Worm (Caenorhabditis elegans): ENCODE measurements around the gene W01A11.1.

W01A11.1 gene

DNA sequence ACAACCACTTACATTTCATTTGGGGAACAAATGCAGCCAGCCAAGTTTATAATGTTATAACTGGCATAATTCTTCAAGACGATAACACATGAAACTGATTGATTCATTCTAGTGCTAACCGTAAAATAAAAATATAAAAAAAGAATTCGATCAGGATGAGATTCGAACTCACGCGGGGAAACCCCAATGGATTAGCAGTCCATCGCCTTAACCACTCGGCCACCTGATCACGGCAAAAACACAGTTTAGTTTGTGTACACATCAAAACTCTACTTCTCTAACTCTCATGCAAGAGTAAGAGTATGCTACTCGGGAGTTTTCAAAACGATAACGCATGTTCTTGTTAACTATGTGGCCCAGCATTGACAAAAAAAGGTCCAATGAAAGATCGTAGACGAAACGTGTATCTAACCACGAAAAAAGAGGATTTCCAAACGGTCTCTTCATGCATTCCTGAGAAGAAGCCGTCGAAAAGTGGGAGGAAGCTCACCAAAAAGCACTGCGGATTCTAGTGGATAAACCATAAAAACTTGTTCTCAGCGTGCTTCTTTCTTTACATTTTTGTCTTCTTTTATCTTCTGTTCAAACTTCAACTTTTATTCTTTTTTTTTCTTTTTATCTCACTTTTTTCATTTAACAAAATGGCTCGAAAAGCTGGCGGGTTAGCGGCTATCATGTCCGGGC lies 52.8 kb downstream of the W01A11.1 start, which contains the start of gene twk-10 (continued):
- TF ChIP-seq ceh-63 (GFP tag; optimal IDR thresholded peaks at IDR 0.05): no peak
- TF ChIP-seq swsn-7 (tag; optimal IDR thresholded peaks at IDR 0.05): peak; percentile 24
- TF ChIP-seq ceh-82 (tag; optimal IDR thresholded peaks at IDR 0.05): no peak
- no peak for TF ChIP-seq unc-98 (GFP tag; IDR thresholded peaks at IDR 0.05)
- peak; percentile 45 for TF ChIP-seq rnt-1 (tag; optimal IDR thresholded peaks at IDR 0.05)
- TF ChIP-seq efl-1 (optimal IDR thresholded peaks at IDR 0.05): peak; percentile 18 to 36
- peak in 1 of 2 experiments; percentile 94 for TF ChIP-seq efl-1 (GFP tag; optimal IDR thresholded peaks at IDR 0.05 in 1 of 2)
- no peak for TF ChIP-seq isw-1 (GFP tag; IDR thresholded peaks at IDR 0.05)
- TF ChIP-seq nhr-11 (tag; optimal IDR thresholded peaks at IDR 0.05): no peak
- no peak for TF ChIP-seq egl-27 (tag; optimal IDR thresholded peaks at IDR 0.05)
- no peak for TF ChIP-seq hlh-17 (GFP tag; optimal IDR thresholded peaks at IDR 0.05; ENCODE audit: borderline replicate concordance)
- peak in 1 of 3 experiments; percentile 35 for TF ChIP-seq dpl-1 (GFP tag; optimal IDR thresholded peaks at IDR 0.05)
- peak; percentile 44 for TF ChIP-seq nhr-19 (GFP tag; conservative IDR thresholded peaks at IDR 0.05)
- peak; percentile 28 for TF ChIP-seq nhr-77 (tag; optimal IDR thresholded peaks at IDR 0.05)
- peak; percentile 27 for TF ChIP-seq irx-1 (tag; optimal IDR thresholded peaks at IDR 0.05)
- peak; percentile 42 for TF ChIP-seq snu-23 (GFP tag; optimal IDR thresholded peaks at IDR 0.05)
- peak; percentile 42 for TF ChIP-seq nhr-90 (tag; optimal IDR thresholded peaks at IDR 0.05; ENCODE audit: poor library complexity)
- TF ChIP-seq lin-39 (tag; optimal IDR thresholded peaks at IDR 0.05): no peak
- peak; percentile 47 for TF ChIP-seq nhr-20 (tag; optimal IDR thresholded peaks at IDR 0.05)
- TF ChIP-seq blmp-1 (tag; optimal IDR thresholded peaks at IDR 0.05): no peak
- TF ChIP-seq tbx-2 (tag; optimal IDR thresholded peaks at IDR 0.05): no peak
- no peak for TF ChIP-seq elt-2 (tag; optimal IDR thresholded peaks at IDR 0.05)
- TF ChIP-seq nhr-12 (tag; optimal IDR thresholded peaks at IDR 0.05): no peak
- TF ChIP-seq C16A3.4 (tag; optimal IDR thresholded peaks at IDR 0.05): peak; percentile 28
- no peak for TF ChIP-seq grh-1 (GFP tag; IDR thresholded peaks at IDR 0.05)
- TF ChIP-seq pax-3 (tag; optimal IDR thresholded peaks at IDR 0.05): no peak
- no peak for TF ChIP-seq unc-30 (tag; optimal IDR thresholded peaks at IDR 0.05)
- TF ChIP-seq unc-86 (tag; optimal IDR thresholded peaks at IDR 0.05): no peak
- TF ChIP-seq mep-1 (tag; optimal IDR thresholded peaks at IDR 0.05): peak; percentile 52
- TF ChIP-seq nhr-47 (tag; optimal IDR thresholded peaks at IDR 0.05): no peak
- peak; percentile 15 for TF ChIP-seq xbp-1 (tag; optimal IDR thresholded peaks at IDR 0.05)
